Worm (Caenorhabditis elegans): ENCODE results near the gene msp-56.

ce11 chrIV:9824480-9824879 lies 16.9 kb upstream of the msp-56 start, which contains the start of gene catp-6:
- TF ChIP-seq sptf-1 (tag; optimal IDR thresholded peaks at IDR 0.05) (no peak), ama-1 (optimal IDR thresholded peaks at IDR 0.05) (no peak), dpl-1 (GFP tag; optimal IDR thresholded peaks at IDR 0.05) (no peak), lin-15B (tag; optimal IDR thresholded peaks at IDR 0.05) (no peak)

Data from whole organism, L1 larva.